Worm (Caenorhabditis elegans) whole organism, L4 larva: Measurements from ENCODE around the gene W08F4.12.
A peak's percentile ranks its signal among the peaks of the same experiment; 100 is the strongest.

Source experiments
- D1046.2 ChIP-seq: fragments of 200-800 bp; sonication (Bioruptor generic); IDR thresholded peaks from 2 replicates; pipeline ENCODE4 v1.3.6; 2022; ENCODE audit warnings: missing genetic modification characterization, missing compliant biosample characterization
- F10B5.3 ChIP-seq: sonication (generic microtip); optimal IDR thresholded peaks from 2 replicates; lab custom pipeline; 2016; ENCODE audit warnings: mild to moderate bottlenecking, missing genetic modification characterization, missing compliant biosample characterization
- F44E2.7 ChIP-seq: fragments of 200-800 bp; sonication (Bioruptor generic); IDR thresholded peaks from 2 replicates; pipeline ENCODE4 v2.1.2; 2022; ENCODE audit warnings: missing genetic modification characterization, missing compliant biosample characterization
- T20F7.1 ChIP-seq: fragments of 200-800 bp; sonication (Bioruptor generic); optimal IDR thresholded peaks from 2 replicates; lab custom pipeline; 2018; ENCODE audit warnings: mild to moderate bottlenecking, missing genetic modification characterization, missing compliant biosample characterization
- Y48G9A.11 ChIP-seq: fragments of 200-800 bp; sonication (Bioruptor generic); IDR thresholded peaks from 2 replicates; pipeline ENCODE4 v1.3.6; 2022; ENCODE audit warnings: missing genetic modification reagents, missing genetic modification characterization, missing compliant biosample characterization
- Y75B8A.6 ChIP-seq: fragments of 200-800 bp; sonication (Bioruptor generic); IDR thresholded peaks from 2 replicates; pipeline ENCODE4 v1.3.6; 2022; ENCODE audit warnings: missing genetic modification reagents, missing genetic modification characterization, missing compliant biosample characterization
- ZK337.2 ChIP-seq: fragments of 200-800 bp; sonication (Bioruptor generic); IDR thresholded peaks from 2 replicates; pipeline ENCODE4 v1.3.6; 2022; ENCODE audit warnings: missing genetic modification reagents, missing genetic modification characterization, missing compliant biosample characterization
- aha-1 ChIP-seq: fragments of 150-350 bp; peaks from one replicate; lab custom pipeline; 2014; ENCODE audit warnings: missing biosample characterization, missing genetic modification characterization
- aly-2 ChIP-seq: sonication (generic microtip); optimal IDR thresholded peaks from 2 replicates; lab custom pipeline; 2018; ENCODE audit warnings: missing biosample characterization, missing genetic modification characterization
- ceh-44 ChIP-seq: fragments of 200-800 bp; sonication (Bioruptor generic); IDR thresholded peaks from 2 replicates; pipeline ENCODE4 v1.3.6; 2022; ENCODE audit warnings: missing genetic modification reagents, missing genetic modification characterization, missing compliant biosample characterization
- ceh-62 ChIP-seq: sonication (generic microtip); optimal IDR thresholded peaks from 2 replicates; lab custom pipeline; 2017; ENCODE audit warnings: missing biosample characterization, missing genetic modification characterization
- ces-1 ChIP-seq: fragments of 150-350 bp; sonication (generic microtip); optimal IDR thresholded peaks from 4 replicates; lab custom pipeline; 2014; ENCODE audit warnings: missing biosample characterization, missing genetic modification reagents, missing genetic modification characterization
- daf-12 ChIP-seq: fragments of 150-350 bp; optimal IDR thresholded peaks from 2 replicates; lab custom pipeline; 2014; ENCODE audit warnings: missing biosample characterization, missing genetic modification reagents, missing genetic modification characterization
- dmd-8 ChIP-seq: fragments of 200-800 bp; sonication (Bioruptor generic); IDR thresholded peaks from 2 replicates; pipeline ENCODE4 v1.3.6; 2022; ENCODE audit warnings: missing genetic modification characterization, missing compliant biosample characterization
- dpl-1 ChIP-seq: fragments of 150-350 bp; optimal IDR thresholded peaks from 2 replicates; lab custom pipeline; 2014; ENCODE audit warnings: missing biosample characterization, missing genetic modification reagents, missing genetic modification characterization
- duxl-1 ChIP-seq: sonication (generic microtip); optimal IDR thresholded peaks from 2 replicates; lab custom pipeline; 2016; ENCODE audit warnings: mild to moderate bottlenecking, missing genetic modification characterization, moderate library complexity, missing compliant biosample characterization; ENCODE audit not compliant: poor library complexity
- dve-1 ChIP-seq: sonication (generic microtip); optimal IDR thresholded peaks from 2 replicates; lab custom pipeline; 2017; ENCODE audit warnings: antibody characterized with exemption, mild to moderate bottlenecking, missing genetic modification characterization, missing compliant biosample characterization; ENCODE audit not compliant: insufficient read depth
- egl-27 ChIP-seq: sonication (generic microtip); optimal IDR thresholded peaks from 3 replicates; lab custom pipeline; 2017; ENCODE audit warnings: missing biosample characterization, missing genetic modification reagents, missing genetic modification characterization
- fos-1 ChIP-seq: fragments of 150-350 bp; optimal IDR thresholded peaks from 2 replicates; lab custom pipeline; 2014; ENCODE audit warnings: missing biosample characterization, missing genetic modification characterization
- hmg-1.1 ChIP-seq: fragments of 200-800 bp; sonication (Bioruptor generic); IDR thresholded peaks from 2 replicates; pipeline ENCODE4 v1.3.6; 2022; ENCODE audit warnings: missing genetic modification reagents, missing genetic modification characterization, missing compliant biosample characterization
- lim-7 ChIP-seq: fragments of 200-800 bp; sonication (Bioruptor generic); IDR thresholded peaks from 2 replicates; pipeline ENCODE4 v1.3.6; 2022; ENCODE audit warnings: missing genetic modification characterization, missing compliant biosample characterization
- lin-13 ChIP-seq: fragments of 150-350 bp; optimal IDR thresholded peaks from 2 replicates; lab custom pipeline; 2014; ENCODE audit warnings: missing biosample characterization, missing genetic modification reagents, missing genetic modification characterization
- lin-38 ChIP-seq: fragments of 200-800 bp; sonication (Bioruptor generic); IDR thresholded peaks from 2 replicates; pipeline ENCODE4 v1.3.6; 2022; ENCODE audit warnings: missing genetic modification reagents, missing genetic modification characterization, missing compliant biosample characterization
- lsy-2 ChIP-seq, 2 experiments: fragments of 150-350 bp in 1 of 2; sonication (generic microtip) in 1 of 2; optimal IDR thresholded peaks; 2 replicates each; lab custom pipeline; 2014 to 2017; ENCODE audit warnings: missing biosample characterization in 2 of 2, missing genetic modification characterization in 2 of 2
- mdt-29 ChIP-seq: fragments of 200-800 bp; sonication (Bioruptor generic); IDR thresholded peaks from 2 replicates; pipeline ENCODE4 v1.3.6; 2022; ENCODE audit warnings: missing genetic modification reagents, missing genetic modification characterization, missing compliant biosample characterization
- nhr-102 ChIP-seq: sonication (generic microtip); optimal IDR thresholded peaks from 2 replicates; lab custom pipeline; 2016; ENCODE audit warnings: mild to moderate bottlenecking, missing genetic modification characterization, moderate library complexity, missing compliant biosample characterization
- nhr-25 ChIP-seq: sonication (generic microtip); optimal IDR thresholded peaks from 2 replicates; lab custom pipeline; 2017; ENCODE audit warnings: missing genetic modification characterization, mild to moderate bottlenecking, missing compliant biosample characterization, antibody characterized with exemption, moderate library complexity, borderline replicate concordance; ENCODE audit not compliant: insufficient read depth
- nhr-28 ChIP-seq: fragments of 150-350 bp; optimal IDR thresholded peaks from 2 replicates; lab custom pipeline; 2014; ENCODE audit warnings: missing biosample characterization, missing genetic modification characterization
- nhr-48 ChIP-seq: sonication (generic microtip); optimal IDR thresholded peaks from 2 replicates; lab custom pipeline; 2016; ENCODE audit warnings: mild to moderate bottlenecking, missing genetic modification characterization, missing compliant biosample characterization
- nhr-6 ChIP-seq: fragments of 150-350 bp; optimal IDR thresholded peaks from 2 replicates; lab custom pipeline; 2014; ENCODE audit warnings: missing biosample characterization, missing genetic modification characterization
- nhr-77 ChIP-seq: fragments of 150-350 bp; optimal IDR thresholded peaks from 2 replicates; lab custom pipeline; 2014; ENCODE audit warnings: missing biosample characterization, missing genetic modification characterization
- rbr-2 ChIP-seq: sonication (generic microtip); optimal IDR thresholded peaks from 2 replicates; lab custom pipeline; 2016; ENCODE audit warnings: missing genotype, missing genetic modification characterization, missing compliant biosample characterization
- saeg-2 ChIP-seq: fragments of 200-800 bp; sonication (Bioruptor generic); IDR thresholded peaks from 2 replicates; pipeline ENCODE4 v1.3.6; 2022; ENCODE audit warnings: missing genetic modification reagents, missing genetic modification characterization, missing compliant biosample characterization
- skn-1 ChIP-seq: fragments of 150-350 bp; optimal IDR thresholded peaks from 2 replicates; lab custom pipeline; 2014; ENCODE audit warnings: missing biosample characterization, missing genetic modification characterization
- spr-3 ChIP-seq: fragments of 200-800 bp; sonication (Bioruptor generic); optimal IDR thresholded peaks from 2 replicates; lab custom pipeline; 2018; ENCODE audit warnings: mild to moderate bottlenecking, missing genetic modification characterization, missing compliant biosample characterization
- tag-97 ChIP-seq: fragments of 200-800 bp; sonication (Bioruptor generic); IDR thresholded peaks from 2 replicates; pipeline ENCODE4 v1.3.6; 2022; ENCODE audit warnings: missing genetic modification characterization, missing compliant biosample characterization
- unc-62 ChIP-seq, 3 experiments: fragments of 150-350 bp in 1 of 3; sonication (generic microtip); optimal IDR thresholded peaks in 2 of 3; peaks in 1 of 3; 1 replicate in 1 of 3; 2 replicates in 2 of 3; lab custom pipeline; 2014 to 2017; ENCODE audit warnings: missing biosample characterization in 3 of 3, missing genetic modification characterization in 3 of 3, missing genetic modification reagents in 3 of 3, missing genotype in 1 of 3
- zip-2 ChIP-seq: fragments of 150-350 bp; optimal IDR thresholded peaks from 2 replicates; lab custom pipeline; 2014; ENCODE audit warnings: missing biosample characterization, missing genetic modification characterization

Gene W08F4.12

ce11 chrII:601305-601704 lies 17.1 kb upstream of the W08F4.12 start (continued):
- no peak for TF ChIP-seq tag-97 (GFP tag; lab: Robert Waterston, UW)
- no peak for TF ChIP-seq egl-27 (tag; lab: Kevin White, UChicago)
- no peak for TF ChIP-seq T20F7.1
- no peak for TF ChIP-seq duxl-1 (tag; lab: Kevin White, UChicago)
- no peak for TF ChIP-seq nhr-6
- no peak for TF ChIP-seq nhr-48 (tag; lab: Kevin White, UChicago)
- no peak for TF ChIP-seq ceh-44 (GFP tag; lab: Robert Waterston, UW)
- TF ChIP-seq dpl-1: no peak
- no peak for TF ChIP-seq saeg-2 (GFP tag; lab: Robert Waterston, UW)
- no peak for TF ChIP-seq spr-3 (GFP tag; lab: Kevin White, UChicago)
- peak; percentile 67 for TF ChIP-seq dve-1

ce11 chrII:596702-597101 lies 12.5 kb upstream of the W08F4.12 start:
- TF ChIP-seq aha-1 (peak; percentile 96), F10B5.3 (tag; lab: Kevin White, UChicago) (no peak), D1046.2 (GFP tag; lab: Robert Waterston, UW) (0 out of 2 replicates have a peak, but pooled peaks have one; percentile 38), nhr-28 (tag; lab: Kevin White, UChicago) (no peak), daf-12 (tag; lab: Kevin White, UChicago) (no peak), hmg-1.1 (GFP tag; lab: Robert Waterston, UW) (no peak), rbr-2 (tag; lab: Kevin White, UChicago) (no peak)

- peak; percentile 35; the same call in 1 of the 2 replicates for TF ChIP-seq lin-38
Observed at ce11 chrII:593221-593620, 9.0 kb upstream of the W08F4.12 start, which contains the start of gene W08F4.1. TSS of gene W08F4.1 (plus strand) at chrII:593521.

- TF ChIP-seq daf-12 (tag; lab: Kevin White, UChicago) (no peak), nhr-25 (tag; lab: Kevin White, UChicago) (no peak), mdt-29 (GFP tag; lab: Robert Waterston, UW) (no peak), lin-13 (GFP tag; lab: Kevin White, UChicago) (no peak), Y48G9A.11 (GFP tag; lab: Robert Waterston, UW) (no peak), lim-7 (GFP tag; lab: Robert Waterston, UW) (no peak), aly-2 (tag; lab: Kevin White, UChicago) (no peak), skn-1 (tag; lab: Kevin White, UChicago) (no peak), ces-1 (GFP tag; lab: Kevin White, UChicago) (no peak), Y75B8A.6 (GFP tag; lab: Robert Waterston, UW) (no peak)
Observed at ce11 chrII:591110-591509, 6.9 kb upstream of the W08F4.12 start, which contains the start of gene W08F4.10. TSS of gene W08F4.10 (minus strand) at chrII:591210.

- TF ChIP-seq lsy-2 (tag; optimal IDR thresholded peaks at IDR 0.05; lab: Kevin White, UChicago): no peak
- no peak for TF ChIP-seq unc-62 (GFP tag; optimal IDR thresholded peaks at IDR 0.05 in 1 of 2; lab: Kevin White, UChicago)
- no peak for TF ChIP-seq unc-62 (tag; optimal IDR thresholded peaks at IDR 0.05; lab: Kevin White, UChicago)
- no peak for TF ChIP-seq dve-1
- no peak for TF ChIP-seq nhr-77 (tag; lab: Kevin White, UChicago)
- TF ChIP-seq nhr-6: no peak
- TF ChIP-seq spr-3 (GFP tag; lab: Kevin White, UChicago): no peak
- TF ChIP-seq ZK337.2 (GFP tag; lab: Robert Waterston, UW): no peak
- TF ChIP-seq nhr-102 (tag; lab: Kevin White, UChicago): no peak
- TF ChIP-seq F44E2.7 (GFP tag; lab: Robert Waterston, UW): no peak
- TF ChIP-seq skn-1 (tag; lab: Kevin White, UChicago): no peak
- TF ChIP-seq lin-13 (GFP tag; lab: Kevin White, UChicago): no peak
- TF ChIP-seq fos-1 (tag; lab: Kevin White, UChicago): no peak
- no peak for TF ChIP-seq dmd-8
- TF ChIP-seq ceh-62 (tag; lab: Kevin White, UChicago): no peak
- no peak for TF ChIP-seq daf-12 (tag; lab: Kevin White, UChicago)
- no peak for TF ChIP-seq zip-2
- TF ChIP-seq egl-27 (tag; lab: Kevin White, UChicago): no peak
- TF ChIP-seq, all 104 proteins: peak for 0
Observed at ce11 chrII:587533-587932, 3.3 kb upstream of the W08F4.12 start, which contains the start of gene fbxb-34. TSS of gene fbxb-34 (plus strand) at chrII:587833.
